Worm (Caenorhabditis elegans): ENCODE data around the gene dgk-2.

ce11 chrX:4550987-4551386 is 46.8 kb upstream of the dgk-2 start:
- TF ChIP-seq skn-1 (tag; optimal IDR thresholded peaks at IDR 0.05) (no peak), mdl-1 (tag; optimal IDR thresholded peaks at IDR 0.05) (no peak), elt-1 (tag; optimal IDR thresholded peaks at IDR 0.05) (no peak), nhr-25 (tag; optimal IDR thresholded peaks at IDR 0.05) (peak; percentile 59)
